Fruit fly (Drosophila melanogaster): Measurements from ENCODE around the gene CG10352.
A peak's percentile ranks its signal among the peaks of the same experiment; 100 is the strongest.

CG10352 gene

DNA sequence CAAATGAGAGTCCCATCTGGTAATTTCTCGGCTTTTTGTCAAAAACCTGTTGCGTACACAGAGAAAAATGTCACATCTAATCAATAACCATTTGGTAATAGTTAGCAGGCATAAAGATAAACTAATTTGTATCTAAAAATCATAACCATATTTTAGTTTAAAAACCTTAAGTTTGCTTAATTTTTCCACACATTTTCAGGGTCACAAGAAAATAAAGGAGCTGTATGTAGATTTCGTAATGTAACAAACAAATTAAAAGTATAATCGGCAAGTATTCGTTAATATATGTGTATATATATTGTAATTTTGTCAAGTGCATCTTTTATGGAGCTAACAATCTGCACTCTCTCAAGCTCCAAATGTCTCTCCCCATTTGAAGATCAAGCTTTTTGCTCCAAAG is 44.0 kb upstream of the CG10352 start (continued):
- TF ChIP-seq CG14860 (GFP tag; IDR thresholded peaks at IDR 0.05; ENCODE audit: partially characterized antibody) (no peak), pum (GFP tag; optimal IDR thresholded peaks at IDR 0.05) (peak; percentile 74), CG4282 (GFP tag; optimal IDR thresholded peaks at IDR 0.05) (no peak), Dek (tag; optimal IDR thresholded peaks at IDR 0.05) (peak; percentile 88), trem (tag; optimal IDR thresholded peaks at IDR 0.05) (peak; percentile 79), az2 (GFP tag; optimal IDR thresholded peaks at IDR 0.05) (peak; percentile 86), amos (GFP tag; IDR thresholded peaks at IDR 0.05; ENCODE audit: partially characterized antibody) (no peak), gcm (GFP tag; optimal IDR thresholded peaks at IDR 0.05) (peak; percentile 86), Rx (GFP tag; IDR thresholded peaks at IDR 0.05) (peak; percentile 59; the same call in 1 of the 2 replicates), Med (GFP tag) (peak; percentile 93), maf-S (GFP tag; optimal IDR thresholded peaks at IDR 0.05) (peak; percentile 58), Oaz (GFP tag; IDR thresholded peaks at IDR 0.05) (peak; percentile 60), CG10147 (GFP tag; optimal IDR thresholded peaks at IDR 0.05) (peak; percentile 92), chn (GFP tag; optimal IDR thresholded peaks at IDR 0.05) (peak; percentile 69), Fer3 (tag; optimal IDR thresholded peaks at IDR 0.05) (peak; percentile 89), gcm2 (GFP tag; optimal IDR thresholded peaks at IDR 0.05) (no peak), CG8765 (GFP tag; IDR thresholded peaks at IDR 0.05) (0 out of 2 replicates have a peak, but pooled peaks have one; percentile 18), CoRest (tag; optimal IDR thresholded peaks at IDR 0.05) (peak; percentile 96), wek (GFP tag; optimal IDR thresholded peaks at IDR 0.05) (peak; percentile 67), CG11398 (GFP tag; optimal IDR thresholded peaks at IDR 0.05) (peak; percentile 26), CG32532 (GFP tag; IDR thresholded peaks at IDR 0.05) (peak; percentile 92), CG10209 (GFP tag; optimal IDR thresholded peaks at IDR 0.05) (peak; percentile 88), insv (GFP tag; optimal IDR thresholded peaks at IDR 0.05) (peak in 1 of 2 experiments; percentile 58), Xbp1 (GFP tag; optimal IDR thresholded peaks at IDR 0.05) (peak; percentile 90), CG15514 (GFP tag; optimal IDR thresholded peaks at IDR 0.05) (peak; percentile 73), Hsf (GFP tag; optimal IDR thresholded peaks at IDR 0.05) (peak; percentile 74), HmgZ (tag; optimal IDR thresholded peaks at IDR 0.05) (peak; percentile 85), CG10654 (GFP tag; optimal IDR thresholded peaks at IDR 0.05) (peak; percentile 79), CG1603 (tag; optimal IDR thresholded peaks at IDR 0.05) (peak; percentile 54), nerfin-2 (GFP tag; IDR thresholded peaks at IDR 0.05; ENCODE audit: partially characterized antibody) (no peak), CG10462 (GFP tag; optimal IDR thresholded peaks at IDR 0.05) (peak; percentile 77), CG6791 (GFP tag; IDR thresholded peaks at IDR 0.05; ENCODE audit: partially characterized antibody) (no peak), sug (tag; optimal IDR thresholded peaks at IDR 0.05) (peak; percentile 92), ERR (GFP tag; optimal IDR thresholded peaks at IDR 0.05) (peak; percentile 56), ewg (GFP tag; optimal IDR thresholded peaks at IDR 0.05) (peak; percentile 83), tgo (GFP tag; IDR thresholded peaks at IDR 0.05) (peak; percentile 91), CTCF (GFP tag; optimal IDR thresholded peaks at IDR 0.05) (peak; percentile 58), exex (tag; optimal IDR thresholded peaks at IDR 0.05) (peak; percentile 65), Meics (GFP tag; optimal IDR thresholded peaks at IDR 0.05) (peak; percentile 88), CG34422 (GFP tag; IDR thresholded peaks at IDR 0.05) (peak; percentile 87), CG4404 (GFP tag; IDR thresholded peaks at IDR 0.05) (peak; percentile 50), HLHmδ (GFP tag; optimal IDR thresholded peaks at IDR 0.05) (no peak), E2f1 (GFP tag; IDR thresholded peaks at IDR 0.05) (peak; percentile 85), CG1233 (GFP tag; optimal IDR thresholded peaks at IDR 0.05) (peak; percentile 87), CG31224 (GFP tag; IDR thresholded peaks at IDR 0.05) (peak; percentile 81), CG14014 (GFP tag; IDR thresholded peaks at IDR 0.05) (peak; percentile 91), jing (GFP tag; optimal IDR thresholded peaks at IDR 0.05) (peak; percentile 75), Ptx1 (GFP tag; IDR thresholded peaks at IDR 0.05) (peak; percentile 94), CG9932 (GFP tag; IDR thresholded peaks at IDR 0.05) (peak; percentile 86), stc (GFP tag; IDR thresholded peaks at IDR 0.05) (peak; percentile 86), Bdp1 (GFP tag; optimal IDR thresholded peaks at IDR 0.05) (peak; percentile 25), Ets65A (GFP tag) (peak; percentile 94)

Data from whole organism, embryonic.